Fruit fly (Drosophila melanogaster) whole organism, embryonic: ENCODE measurements around the gene Gorab.

ENCODE experiments used
- Atf3 ChIP-seq: fragments of 200-800 bp; sonication (Bioruptor generic); optimal IDR thresholded peaks from 3 replicates; lab custom pipeline; 2016; ENCODE audit warnings: missing biosample characterization, missing genetic modification characterization
- Bdp1 ChIP-seq: fragments of 200-800 bp; sonication (Bioruptor generic); optimal IDR thresholded peaks from 3 replicates; lab custom pipeline; 2016; ENCODE audit warnings: missing biosample characterization, missing genetic modification characterization
- Bteb2 ChIP-seq: fragments of 200-800 bp; sonication (Bioruptor generic); optimal IDR thresholded peaks from 2 replicates; lab custom pipeline; 2016; ENCODE audit warnings: missing biosample characterization, missing genetic modification characterization
- CG11398 ChIP-seq: fragments of 200-800 bp; sonication (Bioruptor generic); optimal IDR thresholded peaks from 2 replicates; lab custom pipeline; 2016; ENCODE audit warnings: missing biosample characterization, missing genetic modification characterization
- CG12769 ChIP-seq: fragments of 200-800 bp; sonication (Bioruptor generic); optimal IDR thresholded peaks from 2 replicates; lab custom pipeline; 2019; ENCODE audit warnings: missing biosample characterization, mild to moderate bottlenecking, missing genetic modification characterization, moderate library complexity
- CG14667 ChIP-seq: fragments of 200-800 bp; sonication (Bioruptor generic); IDR thresholded peaks from 2 replicates; pipeline ENCODE4 v1.3.6; 2022; ENCODE audit warnings: missing biosample characterization, missing genetic modification characterization
- CG16779 ChIP-seq: fragments of 200-800 bp; sonication (Bioruptor generic); IDR thresholded peaks from 2 replicates; pipeline ENCODE4 v1.3.6; 2022; ENCODE audit warnings: missing biosample characterization, missing genetic modification characterization
- CG18476 ChIP-seq: fragments of 200-800 bp; sonication (Bioruptor generic); optimal IDR thresholded peaks from 2 replicates; lab custom pipeline; 2016; ENCODE audit warnings: missing biosample characterization, mild to moderate bottlenecking, missing genetic modification characterization
- CG18764 ChIP-seq: fragments of 200-800 bp; sonication (Bioruptor generic); optimal IDR thresholded peaks from 3 replicates; lab custom pipeline; 2016; ENCODE audit warnings: missing biosample characterization, missing genetic modification characterization
- CG3065 ChIP-seq: fragments of 200-800 bp; sonication (Bioruptor generic); optimal IDR thresholded peaks from 2 replicates; lab custom pipeline; 2016; ENCODE audit warnings: missing biosample characterization, missing genetic modification characterization
- CG34422 ChIP-seq: fragments of 200-800 bp; sonication (Bioruptor generic); IDR thresholded peaks from 3 replicates; pipeline ENCODE4 v1.3.6; 2022; ENCODE audit warnings: missing biosample characterization, missing genetic modification characterization
- CG4360 ChIP-seq: fragments of 200-800 bp; sonication (Bioruptor generic); IDR thresholded peaks from 2 replicates; pipeline ENCODE4 v1.3.6; 2022; ENCODE audit warnings: missing biosample characterization, missing genetic modification characterization
- CG4424 ChIP-seq: fragments of 200-800 bp; sonication (Bioruptor generic); optimal IDR thresholded peaks from 3 replicates; lab custom pipeline; 2016; ENCODE audit warnings: missing biosample characterization, missing genetic modification characterization
- CG9215 ChIP-seq: fragments of 200-800 bp; sonication (Bioruptor generic); IDR thresholded peaks from 2 replicates; pipeline ENCODE4 v1.3.6; 2022; ENCODE audit warnings: missing biosample characterization, missing genetic modification characterization
- Chrac-16 ChIP-seq: fragments of 200-800 bp; sonication (Bioruptor generic); optimal IDR thresholded peaks from 3 replicates; lab custom pipeline; 2016; ENCODE audit warnings: missing biosample characterization, missing genetic modification characterization
- D19B ChIP-seq: fragments of 200-800 bp; sonication (Bioruptor generic); optimal IDR thresholded peaks from 2 replicates; lab custom pipeline; 2017; ENCODE audit warnings: missing biosample characterization, mild to moderate bottlenecking, missing genetic modification characterization
- Dbx ChIP-seq: fragments of 200-800 bp; sonication (Bioruptor generic); IDR thresholded peaks from 3 replicates; pipeline ENCODE4 v1.3.6; 2022; ENCODE audit warnings: missing biosample characterization, missing genetic modification characterization
- Dek ChIP-seq: fragments of 200-800 bp; sonication (Bioruptor generic); optimal IDR thresholded peaks from 3 replicates; lab custom pipeline; 2019; ENCODE audit warnings: missing biosample characterization, mild to moderate bottlenecking, missing genetic modification characterization, moderate library complexity
- Dip2 ChIP-seq: fragments of 200-800 bp; sonication (Bioruptor generic); IDR thresholded peaks from 2 replicates; pipeline ENCODE4 v1.3.6; 2022; ENCODE audit warnings: missing biosample characterization, missing genetic modification characterization
- Dref ChIP-seq: fragments of 200-800 bp; sonication (Bioruptor generic); IDR thresholded peaks from 2 replicates; pipeline ENCODE4 v1.3.6; 2022; ENCODE audit warnings: missing biosample characterization, missing genetic modification characterization
- HLH4C ChIP-seq: fragments of 200-800 bp; sonication (Bioruptor generic); IDR thresholded peaks from 3 replicates; pipeline ENCODE4 v1.3.6; 2022; ENCODE audit warnings: missing biosample characterization, missing genetic modification characterization; ENCODE audit not compliant: partially characterized antibody
- HLHmδ ChIP-seq: fragments of 200-800 bp; sonication (Bioruptor generic); optimal IDR thresholded peaks from 2 replicates; lab custom pipeline; 2018; ENCODE audit warnings: missing biosample characterization, mild to moderate bottlenecking, missing genetic modification characterization, moderate library complexity
- Hr39 ChIP-seq: fragments of >200 bp; optimal IDR thresholded peaks from 2 replicates; lab custom pipeline; 2017
- Hsf ChIP-seq: fragments of 200-800 bp; sonication (Bioruptor generic); optimal IDR thresholded peaks from 3 replicates; lab custom pipeline; 2016; ENCODE audit warnings: missing biosample characterization, missing genetic modification characterization
- Kr ChIP-seq: fragments of 200-800 bp; sonication (Bioruptor generic); optimal IDR thresholded peaks from 2 replicates; lab custom pipeline; 2017; ENCODE audit warnings: missing biosample characterization, mild to moderate bottlenecking, missing genetic modification characterization
- Lim3 ChIP-seq: fragments of 200-800 bp; sonication (Bioruptor generic); IDR thresholded peaks from 2 replicates; pipeline ENCODE4 v1.3.6; 2022; ENCODE audit warnings: missing biosample characterization, missing genetic modification characterization
- Meics ChIP-seq: fragments of 200-800 bp; sonication (Bioruptor generic); optimal IDR thresholded peaks from 2 replicates; lab custom pipeline; 2017; ENCODE audit warnings: missing biosample characterization, mild to moderate bottlenecking, missing genetic modification characterization
- Nf-YA ChIP-seq: fragments of 200-800 bp; sonication (Bioruptor generic); IDR thresholded peaks from 2 replicates; pipeline ENCODE4 v1.3.6; 2022; ENCODE audit warnings: missing biosample characterization, missing genetic modification characterization
- Poxn ChIP-seq: fragments of 200-800 bp; sonication (Bioruptor generic); IDR thresholded peaks from 2 replicates; pipeline ENCODE4 v1.3.6; 2022; ENCODE audit warnings: missing biosample characterization, missing genetic modification characterization
- Ssrp ChIP-seq: fragments of 200-800 bp; sonication (Bioruptor generic); optimal IDR thresholded peaks from 2 replicates; lab custom pipeline; 2018; ENCODE audit warnings: missing biosample characterization, mild to moderate bottlenecking, missing genetic modification characterization, moderate library complexity
- Trl ChIP-seq, 3 experiments: fragments of >200 bp in 2 of 3; fragments of 200-800 bp in 1 of 3; sonication (Bioruptor generic) in 1 of 3; optimal IDR thresholded peaks; 2 replicates in 1 of 3; 3 replicates in 2 of 3; lab custom pipeline; 2016 to 2017; ENCODE audit warnings: missing biosample characterization in 1 of 3, missing genetic modification characterization in 1 of 3
- ab ChIP-seq: fragments of 200-800 bp; sonication (Bioruptor generic); optimal IDR thresholded peaks from 2 replicates; lab custom pipeline; 2016; ENCODE audit warnings: missing biosample characterization, missing genetic modification characterization
- ato ChIP-seq: fragments of 200-800 bp; sonication (Bioruptor generic); IDR thresholded peaks from 2 replicates; pipeline ENCODE4 v1.3.6; 2022; ENCODE audit warnings: missing biosample characterization, missing genetic modification characterization; ENCODE audit not compliant: partially characterized antibody
- bab2 ChIP-seq: fragments of 200-800 bp; sonication (Bioruptor generic); optimal IDR thresholded peaks from 2 replicates; lab custom pipeline; 2016; ENCODE audit warnings: missing biosample characterization, missing genetic modification characterization
- chm ChIP-seq: fragments of 200-800 bp; sonication (Bioruptor generic); IDR thresholded peaks from 2 replicates; pipeline ENCODE4 v1.3.6; 2022; ENCODE audit warnings: missing biosample characterization, missing genetic modification characterization
- cwo ChIP-seq: fragments of 200-800 bp; sonication (Bioruptor generic); optimal IDR thresholded peaks from 3 replicates; lab custom pipeline; 2017; ENCODE audit warnings: missing biosample characterization, missing genetic modification characterization, mild to moderate bottlenecking, moderate library complexity, missing genetic modification reagents
- en ChIP-seq: fragments of 200-800 bp; sonication (Bioruptor generic); optimal IDR thresholded peaks from 2 replicates; lab custom pipeline; 2016; ENCODE audit warnings: missing biosample characterization, missing genetic modification characterization
- jumu ChIP-seq: fragments of 200-800 bp; sonication (Bioruptor generic); optimal IDR thresholded peaks from 3 replicates; lab custom pipeline; 2016; ENCODE audit warnings: missing biosample characterization, missing genetic modification characterization
- kah ChIP-seq: fragments of 200-800 bp; sonication (Bioruptor generic); optimal IDR thresholded peaks from 2 replicates; lab custom pipeline; 2018; ENCODE audit warnings: missing biosample characterization, mild to moderate bottlenecking, missing genetic modification characterization
- mld ChIP-seq: fragments of 200-800 bp; sonication (Bioruptor generic); IDR thresholded peaks from 3 replicates; pipeline ENCODE4 v1.3.6; 2022; ENCODE audit warnings: missing biosample characterization, missing genetic modification characterization; ENCODE audit not compliant: partially characterized antibody
- nom ChIP-seq: fragments of 200-800 bp; sonication (Bioruptor generic); optimal IDR thresholded peaks from 2 replicates; lab custom pipeline; 2017; ENCODE audit warnings: missing biosample characterization, missing genetic modification characterization, mild to moderate bottlenecking, moderate library complexity, missing genetic modification reagents
- odd ChIP-seq: fragments of 200-800 bp; sonication (Bioruptor generic); optimal IDR thresholded peaks from 2 replicates; lab custom pipeline; 2017; ENCODE audit warnings: missing biosample characterization, mild to moderate bottlenecking, missing genetic modification characterization
- pnt ChIP-seq: fragments of 200-800 bp; sonication (Bioruptor generic); optimal IDR thresholded peaks from 3 replicates; lab custom pipeline; 2016; ENCODE audit warnings: missing biosample characterization, missing genetic modification characterization
- prd ChIP-seq, 3 experiments: fragments of >200 bp in 2 of 3; fragments of 200-800 bp in 1 of 3; sonication (Bioruptor generic) in 1 of 3; optimal IDR thresholded peaks in 2 of 3; IDR thresholded peaks in 1 of 3; 2 replicates in 2 of 3; 3 replicates in 1 of 3; pipeline versions ENCODE4 v1.3.6 to Lab custom; 2017 to 2022; ENCODE audit warnings: missing biosample characterization in 1 of 3, missing genetic modification characterization in 1 of 3
- ranshi ChIP-seq: fragments of 200-800 bp; sonication (Bioruptor generic); IDR thresholded peaks from 2 replicates; pipeline ENCODE4 v1.3.6; 2022; ENCODE audit warnings: missing biosample characterization, missing genetic modification characterization
- slbo ChIP-seq: fragments of 200-800 bp; sonication (Bioruptor generic); IDR thresholded peaks from 2 replicates; pipeline ENCODE4 v1.3.6; 2022; ENCODE audit warnings: missing biosample characterization, missing genetic modification characterization
- stc ChIP-seq: fragments of 200-800 bp; sonication (Bioruptor generic); IDR thresholded peaks from 2 replicates; pipeline ENCODE4 v1.3.6; 2022; ENCODE audit warnings: missing biosample characterization, missing genetic modification characterization
- tio ChIP-seq: fragments of 200-800 bp; sonication (Bioruptor generic); optimal IDR thresholded peaks from 2 replicates; lab custom pipeline; 2017; ENCODE audit warnings: missing biosample characterization, missing genetic modification characterization, inconsistent platforms
- tna ChIP-seq: fragments of 200-800 bp; sonication (Bioruptor generic); IDR thresholded peaks from 2 replicates; pipeline ENCODE4 v1.3.6; 2022; ENCODE audit warnings: missing biosample characterization, missing genetic modification characterization; ENCODE audit not compliant: partially characterized antibody
- trem ChIP-seq: fragments of 200-800 bp; optimal IDR thresholded peaks from 3 replicates; lab custom pipeline; 2019; ENCODE audit warnings: missing biosample characterization, mild to moderate bottlenecking, missing genetic modification characterization, moderate library complexity
- tup ChIP-seq: fragments of 200-800 bp; sonication (Bioruptor generic); optimal IDR thresholded peaks from 2 replicates; lab custom pipeline; 2016; ENCODE audit warnings: missing biosample characterization, mild to moderate bottlenecking, missing genetic modification characterization, moderate library complexity
- zfh1 ChIP-seq: fragments of 200-800 bp; sonication (Bioruptor generic); IDR thresholded peaks from 3 replicates; pipeline ENCODE4 v1.3.6; 2022; ENCODE audit warnings: missing biosample characterization, missing genetic modification characterization

The Gorab gene

dm6 chr3L:17432947-17433346 is 4.3 kb upstream of the Gorab start, which contains the start of gene frc (continued):
- TF ChIP-seq Poxn (GFP tag; lab: Robert Waterston, UW) = no peak
- no peak for TF ChIP-seq CG18764
- TF ChIP-seq CG12769 (tag; lab: Kevin White, UChicago) = peak; percentile 89
- TF ChIP-seq Dek (tag; lab: Kevin White, UChicago) = no peak
- TF ChIP-seq tna = no peak; the same call in 1 of the 2 replicates
- no peak for TF ChIP-seq Dip2 (GFP tag; lab: Robert Waterston, UW)
- no peak for TF ChIP-seq Chrac-16
- TF ChIP-seq CG4360 = no peak
- 0 out of 2 replicates have a peak, but pooled peaks have one; percentile 50 for TF ChIP-seq chm (GFP tag; lab: Robert Waterston, UW)
- no peak for TF ChIP-seq Bteb2 (GFP tag; lab: Kevin White, UChicago)
- peak; percentile 66; the same call in 1 of the 3 replicates for TF ChIP-seq CG34422 (GFP tag; lab: Robert Waterston, UW)
- TF ChIP-seq trem = no peak
- TF ChIP-seq HLH4C (GFP tag; lab: Robert Waterston, UW) = no peak
- no peak for TF ChIP-seq Atf3 (GFP tag; lab: Kevin White, UChicago)
- no peak for TF ChIP-seq D19B (GFP tag; lab: Kevin White, UChicago)
- TF ChIP-seq HLHmδ (GFP tag; lab: Kevin White, UChicago) = peak; percentile 45
- TF ChIP-seq Meics = no peak
- TF ChIP-seq tup (GFP tag; lab: Kevin White, UChicago) = no peak
- no peak for TF ChIP-seq CG3065 (GFP tag; lab: Kevin White, UChicago)
- no peak for TF ChIP-seq ab (GFP tag; lab: Kevin White, UChicago)
- no peak for TF ChIP-seq CG4424 (GFP tag; lab: Kevin White, UChicago)
- no peak for TF ChIP-seq Nf-YA
- no peak for TF ChIP-seq kah (GFP tag; lab: Kevin White, UChicago)
- no peak for TF ChIP-seq slbo (GFP tag; lab: Robert Waterston, UW)
- TF ChIP-seq prd (optimal IDR thresholded peaks at IDR 0.05; lab: Kevin White, UChicago) = no peak
- no peak for TF ChIP-seq prd (GFP tag; IDR thresholded peaks at IDR 0.05; lab: Robert Waterston, UW)
- TF ChIP-seq ranshi (GFP tag; lab: Robert Waterston, UW) = peak; percentile 7; the same call in 1 of the 2 replicates
- TF ChIP-seq Dref = no peak
- TF ChIP-seq Hr39 (lab: Kevin White, UChicago) = no peak
- TF ChIP-seq Lim3 (GFP tag; lab: Robert Waterston, UW) = no peak
- no peak for TF ChIP-seq zfh1 (GFP tag; lab: Robert Waterston, UW)
- TF ChIP-seq bab2 (GFP tag; lab: Kevin White, UChicago) = no peak
- no peak for TF ChIP-seq Trl (optimal IDR thresholded peaks at IDR 0.05; lab: Kevin White, UChicago)
- no peak for TF ChIP-seq Trl (GFP tag; optimal IDR thresholded peaks at IDR 0.05; lab: Kevin White, UChicago)
- no peak for TF ChIP-seq CG11398
- TF ChIP-seq CG16779 (GFP tag; lab: Robert Waterston, UW) = no peak
- peak; percentile 39; the same call in 1 of the 3 replicates for TF ChIP-seq Dbx (GFP tag; lab: Robert Waterston, UW)
- no peak for TF ChIP-seq en (GFP tag; lab: Kevin White, UChicago)
- TF ChIP-seq nom = peak; percentile 38
- 0 out of 2 replicates have a peak, but pooled peaks have one; percentile 14 for TF ChIP-seq ato (GFP tag; lab: Robert Waterston, UW)
- TF ChIP-seq CG9215 = no peak
- no peak for TF ChIP-seq mld
- TF ChIP-seq cwo (GFP tag; lab: Kevin White, UChicago) = no peak
- no peak for TF ChIP-seq Ssrp
- TF ChIP-seq jumu (GFP tag; lab: Kevin White, UChicago) = no peak
- no peak for TF ChIP-seq Bdp1 (GFP tag; lab: Kevin White, UChicago)
- TF ChIP-seq Kr = no peak
- TF ChIP-seq CG18476 (GFP tag; lab: Kevin White, UChicago) = no peak
- no peak for TF ChIP-seq stc
- no peak for TF ChIP-seq pnt
- no peak for TF ChIP-seq tio (GFP tag; lab: Kevin White, UChicago)
- no peak for TF ChIP-seq odd
- no peak for TF ChIP-seq Hsf
- no peak for TF ChIP-seq CG14667
